Worm (Caenorhabditis elegans) whole organism, mixed stage, embryonic: ENCODE results near the gene mlh-1.

Source experiments
- M03D4.4 ChIP-seq: sonication (generic microtip); optimal IDR thresholded peaks from 2 replicates; lab custom pipeline; 2017; ENCODE audit warnings: mild to moderate bottlenecking, missing genetic modification characterization, missing compliant biosample characterization
- bed-3 ChIP-seq: fragments of 200-800 bp; sonication (Bioruptor generic); optimal IDR thresholded peaks from 3 replicates; lab custom pipeline; 2018; ENCODE audit warnings: mild to moderate bottlenecking, missing genetic modification characterization, moderate library complexity, missing compliant biosample characterization
- blmp-1 ChIP-seq: fragments of 150-350 bp; optimal IDR thresholded peaks from 2 replicates; lab custom pipeline; 2014; ENCODE audit warnings: missing biosample characterization, missing genetic modification characterization
- ceh-39 ChIP-seq: fragments of 150-350 bp; optimal IDR thresholded peaks from 2 replicates; lab custom pipeline; 2014; ENCODE audit warnings: missing biosample characterization, missing genetic modification characterization
- ceh-43 ChIP-seq: fragments of 200-800 bp; sonication (Bioruptor generic); optimal IDR thresholded peaks from 2 replicates; lab custom pipeline; 2018; ENCODE audit warnings: mild to moderate bottlenecking, missing genetic modification characterization, moderate library complexity, missing compliant biosample characterization
- ceh-83 ChIP-seq: fragments of 200-800 bp; sonication (Bioruptor generic); optimal IDR thresholded peaks from 2 replicates; lab custom pipeline; 2018; ENCODE audit warnings: mild to moderate bottlenecking, missing genetic modification characterization, missing compliant biosample characterization
- ces-1 ChIP-seq: fragments of 150-350 bp; optimal IDR thresholded peaks from 2 replicates; lab custom pipeline; 2014; ENCODE audit warnings: missing biosample characterization, missing genetic modification reagents, missing genetic modification characterization
- cnd-1 ChIP-seq: fragments of 200-800 bp; sonication (Bioruptor generic); optimal IDR thresholded peaks from 2 replicates; lab custom pipeline; 2018; ENCODE audit warnings: mild to moderate bottlenecking, missing genetic modification characterization, missing compliant biosample characterization
- drap-1 ChIP-seq: fragments of 200-800 bp; sonication (Bioruptor generic); optimal IDR thresholded peaks from 3 replicates; lab custom pipeline; 2018; ENCODE audit warnings: mild to moderate bottlenecking, missing genetic modification characterization, missing compliant biosample characterization
- elt-1 ChIP-seq: sonication (generic microtip); optimal IDR thresholded peaks from 2 replicates; lab custom pipeline; 2017; ENCODE audit warnings: missing genetic modification characterization, mild to moderate bottlenecking, missing compliant biosample characterization, antibody characterized with exemption, moderate library complexity, borderline replicate concordance; ENCODE audit not compliant: insufficient read depth
- elt-3 ChIP-seq: fragments of 150-350 bp; optimal IDR thresholded peaks from 2 replicates; lab custom pipeline; 2014; ENCODE audit warnings: missing biosample characterization, missing genetic modification characterization
- flh-1 ChIP-seq: fragments of 200-800 bp; sonication (Bioruptor generic); optimal IDR thresholded peaks from 2 replicates; lab custom pipeline; 2018; ENCODE audit warnings: mild to moderate bottlenecking, missing genetic modification characterization, moderate library complexity, missing compliant biosample characterization
- ham-2 ChIP-seq: fragments of 200-800 bp; sonication (Bioruptor generic); optimal IDR thresholded peaks from 2 replicates; lab custom pipeline; 2018; ENCODE audit warnings: mild to moderate bottlenecking, missing genetic modification characterization, missing compliant biosample characterization
- hlh-1 ChIP-seq: fragments of 150-350 bp; optimal IDR thresholded peaks from 2 replicates; lab custom pipeline; 2014; ENCODE audit warnings: missing biosample characterization, missing genetic modification reagents, missing genetic modification characterization
- lin-13 ChIP-seq: fragments of 150-350 bp; optimal IDR thresholded peaks from 2 replicates; lab custom pipeline; 2014; ENCODE audit warnings: missing biosample characterization, missing genetic modification characterization
- lin-32 ChIP-seq: fragments of 200-800 bp; sonication (Bioruptor generic); optimal IDR thresholded peaks from 2 replicates; lab custom pipeline; 2018; ENCODE audit warnings: mild to moderate bottlenecking, missing genetic modification characterization, missing compliant biosample characterization
- lsy-2 ChIP-seq: fragments of 150-350 bp; optimal IDR thresholded peaks from 2 replicates; lab custom pipeline; 2014; ENCODE audit warnings: missing biosample characterization, missing genetic modification characterization
- mab-5 ChIP-seq: fragments of 150-350 bp; optimal IDR thresholded peaks from 2 replicates; lab custom pipeline; 2014; ENCODE audit warnings: missing biosample characterization, missing genetic modification characterization
- mep-1 ChIP-seq: fragments of 150-350 bp; optimal IDR thresholded peaks from 2 replicates; lab custom pipeline; 2017; ENCODE audit warnings: missing biosample characterization, missing genetic modification reagents, missing genetic modification characterization, inconsistent platforms
- mls-2 ChIP-seq: sonication (generic microtip); optimal IDR thresholded peaks from 2 replicates; lab custom pipeline; 2016; ENCODE audit warnings: mild to moderate bottlenecking, missing genetic modification characterization, moderate library complexity, missing compliant biosample characterization
- nhr-12 ChIP-seq: fragments of 150-350 bp; optimal IDR thresholded peaks from 2 replicates; lab custom pipeline; 2014; ENCODE audit warnings: missing biosample characterization, missing genetic modification characterization
- nhr-2 ChIP-seq: fragments of 150-350 bp; optimal IDR thresholded peaks from 2 replicates; lab custom pipeline; 2014; ENCODE audit warnings: missing biosample characterization, missing genetic modification characterization
- nhr-237 ChIP-seq: fragments of 150-350 bp; optimal IDR thresholded peaks from 2 replicates; lab custom pipeline; 2014; ENCODE audit warnings: missing biosample characterization, missing genetic modification characterization
- nhr-28 ChIP-seq: fragments of 150-350 bp; optimal IDR thresholded peaks from 2 replicates; lab custom pipeline; 2014; ENCODE audit warnings: missing biosample characterization, missing genetic modification characterization
- nhr-76 ChIP-seq: sonication (generic microtip); optimal IDR thresholded peaks from 2 replicates; lab custom pipeline; 2017; ENCODE audit warnings: missing biosample characterization, missing genetic modification characterization
- pha-4 ChIP-seq: fragments of 150-350 bp; optimal IDR thresholded peaks from 2 replicates; lab custom pipeline; 2018; ENCODE audit warnings: missing biosample characterization, missing genetic modification reagents, missing genetic modification characterization
- sem-2 ChIP-seq: fragments of 200-800 bp; sonication (Bioruptor generic); optimal IDR thresholded peaks from 2 replicates; lab custom pipeline; 2018; ENCODE audit warnings: mild to moderate bottlenecking, missing genetic modification characterization, missing compliant biosample characterization
- snpc-4 ChIP-seq: fragments of 150-350 bp; optimal IDR thresholded peaks from 2 replicates; lab custom pipeline; 2014; ENCODE audit warnings: missing biosample characterization, missing genetic modification characterization
- sptf-1 ChIP-seq: sonication (generic microtip); optimal IDR thresholded peaks from 2 replicates; lab custom pipeline; 2017; ENCODE audit warnings: mild to moderate bottlenecking, missing genetic modification characterization, moderate library complexity, missing compliant biosample characterization
- tbx-8 ChIP-seq: fragments of 200-800 bp; sonication (Bioruptor generic); optimal IDR thresholded peaks from 2 replicates; lab custom pipeline; 2018; ENCODE audit warnings: mild to moderate bottlenecking, missing genetic modification characterization, moderate library complexity, missing compliant biosample characterization
- unc-120 ChIP-seq: sonication (generic microtip); optimal IDR thresholded peaks from 2 replicates; lab custom pipeline; 2017; ENCODE audit warnings: missing genetic modification characterization, missing compliant biosample characterization; ENCODE audit not compliant: poor library complexity, severe bottlenecking
- unc-39 ChIP-seq: fragments of 150-350 bp; optimal IDR thresholded peaks from 2 replicates; lab custom pipeline; 2014; ENCODE audit warnings: missing biosample characterization, missing genetic modification characterization
- unc-62 ChIP-seq: fragments of 150-350 bp; optimal IDR thresholded peaks from 2 replicates; lab custom pipeline; 2014; ENCODE audit warnings: missing biosample characterization, missing genetic modification reagents, missing genetic modification characterization
- zip-8 ChIP-seq: fragments of 150-350 bp; optimal IDR thresholded peaks from 2 replicates; lab custom pipeline; 2014; ENCODE audit warnings: missing biosample characterization, missing genetic modification characterization
- ztf-11 ChIP-seq: fragments of 150-350 bp; optimal IDR thresholded peaks from 2 replicates; lab custom pipeline; 2014; ENCODE audit warnings: missing biosample characterization, missing genetic modification characterization

Gene mlh-1

ce11 chrIII:13474482-13474881 lies 39.9 kb downstream of the mlh-1 start:
- no peak for TF ChIP-seq hlh-1 (tag; lab: Kevin White, UChicago)
- TF ChIP-seq ceh-39 = no peak
- peak; percentile 54 for TF ChIP-seq cnd-1 (tag; lab: Kevin White, UChicago)

DNA sequence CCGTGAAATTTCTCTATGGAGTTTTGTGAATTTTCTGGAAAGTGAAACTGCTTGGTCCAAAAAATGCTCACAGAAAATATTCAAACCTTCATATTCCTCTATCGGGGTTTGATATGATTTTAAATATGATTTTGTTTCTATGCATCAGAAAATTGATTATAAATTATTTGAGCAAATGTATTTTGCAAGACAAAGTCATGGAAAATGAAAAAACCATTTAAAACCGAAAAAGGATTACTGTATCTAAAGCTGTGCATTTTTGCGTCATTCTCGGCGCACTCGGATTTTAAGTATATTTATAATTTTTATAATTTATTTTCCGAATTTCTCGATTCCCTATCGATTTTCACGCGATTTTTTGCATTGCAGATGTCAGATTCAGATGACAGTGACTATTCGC lies 42.9 kb downstream of the mlh-1 start, which contains the start of gene pssy-2:
Gene pssy-2, plus strand, starts transcription at position 301 of the 400 bp plus-strand sequence.
- TF ChIP-seq zip-8 (tag; lab: Kevin White, UChicago) = no peak
- TF ChIP-seq drap-1 (GFP tag; lab: Kevin White, UChicago) = no peak
- TF ChIP-seq lin-32 (GFP tag; lab: Kevin White, UChicago) = no peak
- TF ChIP-seq unc-39 (tag; lab: Kevin White, UChicago) = no peak
- no peak for TF ChIP-seq nhr-76 (tag; lab: Kevin White, UChicago)
- TF ChIP-seq ceh-43 (GFP tag; lab: Kevin White, UChicago) = no peak
- TF ChIP-seq cnd-1 (tag; lab: Kevin White, UChicago) = no peak
- no peak for TF ChIP-seq pha-4 (tag; lab: Kevin White, UChicago)
- TF ChIP-seq sptf-1 (tag; lab: Kevin White, UChicago) = no peak
- TF ChIP-seq snpc-4 (tag; lab: Kevin White, UChicago) = no peak
- TF ChIP-seq hlh-1 (tag; lab: Kevin White, UChicago) = no peak
- no peak for TF ChIP-seq unc-120 (tag; lab: Kevin White, UChicago)
- TF ChIP-seq ceh-39 = no peak
- TF ChIP-seq mls-2 (tag; lab: Kevin White, UChicago) = no peak
- TF ChIP-seq mep-1 (tag; lab: Kevin White, UChicago) = no peak
- TF ChIP-seq ces-1 = no peak
- no peak for TF ChIP-seq mab-5 (tag; lab: Kevin White, UChicago)
- TF ChIP-seq nhr-28 (tag; lab: Kevin White, UChicago) = no peak
- TF ChIP-seq flh-1 (GFP tag; lab: Kevin White, UChicago) = no peak
- no peak for TF ChIP-seq elt-3
- TF ChIP-seq, all 35 proteins: peak for 0

ce11 chrIII:13465918-13466592 lies 48.3 kb downstream of the mlh-1 start, which contains the start of gene cdk-5:
Gene cdk-5, minus strand, starts transcription at chrIII:13466342.
- TF ChIP-seq ceh-39 (peak; percentile 61), ceh-83 (no peak), ces-1 (peak; percentile 97), nhr-237 (peak; percentile 76), elt-1 (tag; lab: Kevin White, UChicago) (no peak), ztf-11 (no peak), snpc-4 (tag; lab: Kevin White, UChicago) (no peak), M03D4.4 (tag; lab: Kevin White, UChicago) (no peak), unc-62 (GFP tag; lab: Kevin White, UChicago) (peak; percentile 20), unc-39 (tag; lab: Kevin White, UChicago) (no peak), flh-1 (GFP tag; lab: Kevin White, UChicago) (no peak), ham-2 (no peak), tbx-8 (GFP tag; lab: Kevin White, UChicago) (no peak), lsy-2 (tag; lab: Kevin White, UChicago) (peak; percentile 86), lin-32 (GFP tag; lab: Kevin White, UChicago) (no peak), mep-1 (tag; lab: Kevin White, UChicago) (peak; percentile 76), lin-13 (tag; lab: Kevin White, UChicago) (peak; percentile 72), blmp-1 (tag; lab: Kevin White, UChicago) (no peak), nhr-76 (tag; lab: Kevin White, UChicago) (no peak), cnd-1 (tag; lab: Kevin White, UChicago) (no peak), mls-2 (tag; lab: Kevin White, UChicago) (no peak), hlh-1 (tag; lab: Kevin White, UChicago) (peak; percentile 8), elt-3 (no peak), drap-1 (GFP tag; lab: Kevin White, UChicago) (peak; percentile 1), zip-8 (tag; lab: Kevin White, UChicago) (no peak), ceh-43 (GFP tag; lab: Kevin White, UChicago) (no peak), mab-5 (tag; lab: Kevin White, UChicago) (no peak), nhr-28 (tag; lab: Kevin White, UChicago) (no peak), nhr-2 (peak; percentile 38), pha-4 (tag; lab: Kevin White, UChicago) (peak; percentile 95), sem-2 (no peak), unc-120 (tag; lab: Kevin White, UChicago) (no peak), bed-3 (GFP tag; lab: Kevin White, UChicago) (no peak), nhr-12 (tag; lab: Kevin White, UChicago) (no peak), sptf-1 (tag; lab: Kevin White, UChicago) (peak; percentile 39)
